Fruit fly (Drosophila melanogaster) whole organism, prepupa: ENCODE data around the gene CG5708.

Source experiments
- Blimp-1 ChIP-seq: fragments of 200-800 bp; sonication (Bioruptor generic); optimal IDR thresholded peaks from 3 replicates; lab custom pipeline; 2017; ENCODE audit warnings: missing biosample characterization, missing genetic modification characterization, mild to moderate bottlenecking, moderate library complexity, missing genetic modification reagents
- CG11902 ChIP-seq: fragments of 200-800 bp; sonication (Bioruptor generic); optimal IDR thresholded peaks from 3 replicates; lab custom pipeline; 2016; ENCODE audit warnings: missing biosample characterization, missing genetic modification characterization
- CG16779 ChIP-seq: fragments of 200-800 bp; sonication (Bioruptor generic); optimal IDR thresholded peaks from 3 replicates; lab custom pipeline; 2017; ENCODE audit warnings: missing biosample characterization, mild to moderate bottlenecking, missing genetic modification characterization
- CG6854 ChIP-seq: fragments of 200-800 bp; sonication (Bioruptor generic); optimal IDR thresholded peaks from 2 replicates; lab custom pipeline; 2017; ENCODE audit warnings: missing biosample characterization, mild to moderate bottlenecking, missing genetic modification characterization
- CG8319 ChIP-seq: fragments of 200-800 bp; sonication (Bioruptor generic); optimal IDR thresholded peaks from 3 replicates; lab custom pipeline; 2016; ENCODE audit warnings: missing biosample characterization, missing genetic modification characterization
- Eip75B ChIP-seq: fragments of 200-800 bp; sonication (Bioruptor generic); optimal IDR thresholded peaks from 3 replicates; lab custom pipeline; 2016; ENCODE audit warnings: missing biosample characterization, missing genetic modification characterization
- Hr38 ChIP-seq: sonication (Bioruptor generic); optimal IDR thresholded peaks from 2 replicates; lab custom pipeline; 2016; ENCODE audit warnings: missing biosample characterization, missing genetic modification characterization
- Sox14 ChIP-seq: fragments of 200-800 bp; sonication (Bioruptor generic); optimal IDR thresholded peaks from 3 replicates; lab custom pipeline; 2016; ENCODE audit warnings: missing biosample characterization, missing genetic modification characterization
- Sox15 ChIP-seq: fragments of 200-800 bp; sonication (Bioruptor generic); optimal IDR thresholded peaks from 3 replicates; lab custom pipeline; 2016; ENCODE audit warnings: missing biosample characterization, missing genetic modification characterization
- fd59A ChIP-seq: fragments of 200-800 bp; sonication (Bioruptor generic); optimal IDR thresholded peaks from 2 replicates; lab custom pipeline; 2017; ENCODE audit warnings: missing biosample characterization, mild to moderate bottlenecking, missing genetic modification characterization, missing genetic modification reagents
- pdm3 ChIP-seq: fragments of 200-800 bp; sonication (Bioruptor generic); optimal IDR thresholded peaks from 3 replicates; lab custom pipeline; 2016; ENCODE audit warnings: missing biosample characterization, missing genetic modification characterization

DNA sequence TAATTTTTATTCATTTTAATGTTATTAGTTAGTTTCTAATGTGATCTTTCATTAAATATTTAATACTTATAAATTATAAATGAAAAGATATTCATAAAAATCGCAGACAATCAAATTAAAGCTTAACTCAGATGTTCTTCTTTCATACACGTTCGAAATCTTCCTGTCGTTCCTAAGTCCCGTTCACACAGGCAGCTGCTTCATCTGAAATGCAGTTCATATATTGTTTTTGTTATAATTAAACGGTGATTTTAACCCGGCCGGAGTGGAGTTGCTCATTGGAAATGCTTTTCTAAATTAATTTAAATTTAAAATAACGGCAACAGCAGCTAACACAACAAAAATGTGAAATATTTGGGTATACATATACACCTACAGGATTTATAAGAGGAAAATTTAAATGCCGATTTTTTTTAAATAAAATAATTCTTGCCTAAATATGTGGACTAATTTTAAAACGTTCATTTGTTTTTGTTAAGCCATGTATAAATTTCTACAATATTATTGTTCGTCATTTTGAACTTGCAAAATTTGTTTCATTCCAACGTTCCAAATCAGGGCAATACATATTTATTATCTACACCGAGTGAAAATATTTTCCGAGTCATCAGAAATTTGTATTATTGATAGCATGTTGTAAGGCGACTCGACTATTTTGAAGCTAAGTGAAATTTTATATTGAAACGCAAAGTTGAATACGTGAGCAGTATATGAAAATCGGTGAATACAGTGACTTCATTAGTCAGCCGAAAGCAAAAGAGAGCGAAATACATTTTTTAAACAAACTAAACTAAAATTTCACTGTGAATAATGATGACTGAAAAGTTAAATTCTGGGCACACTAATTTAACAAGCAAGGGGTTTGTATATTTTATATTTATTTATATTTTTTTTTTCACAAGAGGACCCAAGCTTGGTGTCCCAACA lies 12.4 kb upstream of the CG5708 start, which contains the start of gene me31B:
- TF ChIP-seq Eip75B (GFP tag; lab: Kevin White, UChicago): no peak
- TF ChIP-seq Sox15 (GFP tag; lab: Kevin White, UChicago): no peak
- TF ChIP-seq CG6854 (GFP tag; lab: Kevin White, UChicago): no peak
- no peak for TF ChIP-seq Hr38 (GFP tag; lab: Kevin White, UChicago)
- no peak for TF ChIP-seq pdm3 (GFP tag; lab: Kevin White, UChicago)
- TF ChIP-seq fd59A (GFP tag; lab: Kevin White, UChicago): no peak
- no peak for TF ChIP-seq Sox14 (GFP tag; lab: Kevin White, UChicago)
- no peak for TF ChIP-seq Blimp-1
- TF ChIP-seq CG11902 (GFP tag; lab: Kevin White, UChicago): no peak
- no peak for TF ChIP-seq CG8319 (GFP tag; lab: Kevin White, UChicago)
- no peak for TF ChIP-seq CG16779
